Worm (Caenorhabditis elegans): ENCODE results near the gene T08B1.1.

DNA sequence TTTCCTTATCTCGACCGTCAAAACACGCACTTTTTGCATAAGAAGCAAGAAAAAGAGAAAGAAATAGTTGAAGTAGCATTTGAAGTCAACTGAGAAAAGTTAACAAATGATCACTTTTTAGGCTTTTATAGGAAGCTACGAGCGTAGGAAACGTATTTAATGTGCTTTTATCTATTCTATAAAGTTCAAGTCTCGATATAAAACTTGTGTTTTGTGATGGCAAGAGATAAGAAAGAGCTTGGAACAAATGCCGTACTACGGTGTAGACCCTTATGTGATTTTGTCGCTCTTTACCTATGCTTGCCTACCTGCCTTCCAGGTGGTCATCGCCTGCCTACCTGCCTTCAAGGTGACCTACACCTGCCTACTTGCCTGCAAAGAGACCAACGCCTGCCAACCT is 17.4 kb upstream of the T08B1.1 start, which contains the start of gene clec-206:
- TF ChIP-seq aly-2 (tag; optimal IDR thresholded peaks at IDR 0.05): no peak
- no peak for TF ChIP-seq mml-1 (tag; optimal IDR thresholded peaks at IDR 0.05)
- TF ChIP-seq unc-62 (GFP tag; optimal IDR thresholded peaks at IDR 0.05): no peak
- TF ChIP-seq skn-1 (tag; optimal IDR thresholded peaks at IDR 0.05): no peak
- TF ChIP-seq ceh-82 (tag; optimal IDR thresholded peaks at IDR 0.05): no peak
- TF ChIP-seq nhr-237 (tag; optimal IDR thresholded peaks at IDR 0.05): no peak
- no peak for TF ChIP-seq nhr-76 (tag; optimal IDR thresholded peaks at IDR 0.05)
- TF ChIP-seq pha-4 (tag; optimal IDR thresholded peaks at IDR 0.05): no peak
